Fruit fly (Drosophila melanogaster): ENCODE data around the gene Dpm1.

The Dpm1 gene

DNA sequence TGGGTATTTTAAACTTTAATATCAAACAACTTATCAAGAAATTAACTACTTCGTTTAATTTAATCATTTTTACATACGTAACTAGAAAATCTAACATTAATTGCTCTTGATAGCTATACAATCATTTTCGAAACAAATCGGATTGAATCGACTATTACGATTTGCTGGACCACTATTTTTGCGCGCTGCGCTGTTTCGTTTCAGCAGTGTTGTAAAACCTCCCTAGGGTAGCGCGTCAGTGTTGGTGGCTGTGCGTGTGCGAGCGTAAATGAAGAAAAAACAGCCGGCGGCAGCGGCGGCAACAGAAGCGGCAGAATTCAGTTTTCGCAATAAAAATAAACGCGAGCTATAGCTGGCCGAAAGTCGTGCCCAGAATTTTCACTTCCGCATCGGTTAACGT, 7.1 kb upstream of the Dpm1 start, which contains the start of gene CG33116:
Gene CG33116, plus strand, starts transcription at position 233 of the 400 bp plus-strand sequence.
- TF ChIP-seq GATAd (GFP tag; optimal IDR thresholded peaks at IDR 0.05) (peak; percentile 28), woc (GFP tag; optimal IDR thresholded peaks at IDR 0.05) (peak; percentile 89), foxo (GFP tag; optimal IDR thresholded peaks at IDR 0.05) (peak; percentile 17 to 92), br (GFP tag; optimal IDR thresholded peaks at IDR 0.05) (peak; percentile 89), Mio (GFP tag; optimal IDR thresholded peaks at IDR 0.05) (peak; percentile 63), HLH106 (tag; optimal IDR thresholded peaks at IDR 0.05) (peak; percentile 85), dsf (GFP tag; optimal IDR thresholded peaks at IDR 0.05; ENCODE audit: borderline replicate concordance) (peak; percentile 50), Hnf4 (GFP tag; optimal IDR thresholded peaks at IDR 0.05) (peak; percentile 91), dl (GFP tag; optimal IDR thresholded peaks at IDR 0.05; ENCODE audit: insufficient read depth in 1 of 2, partially characterized antibody in 2 of 2) (no peak), OdsH (GFP tag; optimal IDR thresholded peaks at IDR 0.05) (peak; percentile 86), Hr78 (GFP tag; optimal IDR thresholded peaks at IDR 0.05) (no peak), tai (GFP tag; optimal IDR thresholded peaks at IDR 0.05) (no peak), jim (GFP tag; optimal IDR thresholded peaks at IDR 0.05) (peak; percentile 2), Rel (GFP tag; optimal IDR thresholded peaks at IDR 0.05) (no peak), Rel (tag; optimal IDR thresholded peaks at IDR 0.05) (peak; percentile 58), rgr (GFP tag; optimal IDR thresholded peaks at IDR 0.05) (peak; percentile 93), brk (GFP tag; optimal IDR thresholded peaks at IDR 0.05) (peak; percentile 82), Jra (GFP tag; optimal IDR thresholded peaks at IDR 0.05) (peak; percentile 61), CG32264 (GFP tag; optimal IDR thresholded peaks at IDR 0.05) (peak; percentile 74), sage (GFP tag; optimal IDR thresholded peaks at IDR 0.05) (peak; percentile 63), Abd-B (GFP tag; optimal IDR thresholded peaks at IDR 0.05) (no peak), psq (GFP tag; optimal IDR thresholded peaks at IDR 0.05) (peak; percentile 68), Myc (optimal IDR thresholded peaks at IDR 0.05) (peak; percentile 41), CrebA (GFP tag; optimal IDR thresholded peaks at IDR 0.05; ENCODE audit: borderline replicate concordance) (no peak), pan (optimal IDR thresholded peaks at IDR 0.05) (no peak), Hr83 (GFP tag; optimal IDR thresholded peaks at IDR 0.05; ENCODE audit: poor library complexity, severe bottlenecking) (peak; percentile 92), ey (GFP tag; optimal IDR thresholded peaks at IDR 0.05) (peak; percentile 89), CG9705 (GFP tag; optimal IDR thresholded peaks at IDR 0.05) (peak; percentile 61), dmrt93B (GFP tag; optimal IDR thresholded peaks at IDR 0.05) (peak; percentile 71), Dfd (GFP tag; optimal IDR thresholded peaks at IDR 0.05) (no peak), Sp1 (GFP tag; optimal IDR thresholded peaks at IDR 0.05) (peak; percentile 80), fru (GFP tag; optimal IDR thresholded peaks at IDR 0.05) (peak; percentile 90), sv (GFP tag; optimal IDR thresholded peaks at IDR 0.05) (peak; percentile 84), Dif (GFP tag; optimal IDR thresholded peaks at IDR 0.05; ENCODE audit: partially characterized antibody) (no peak), Vsx2 (GFP tag; optimal IDR thresholded peaks at IDR 0.05; ENCODE audit: partially characterized antibody) (no peak), lola (GFP tag; optimal IDR thresholded peaks at IDR 0.05) (no peak), N (GFP tag; optimal IDR thresholded peaks at IDR 0.05) (no peak), usp (GFP tag; optimal IDR thresholded peaks at IDR 0.05) (no peak), h (GFP tag; optimal IDR thresholded peaks at IDR 0.05) (peak; percentile 90)

DNA sequence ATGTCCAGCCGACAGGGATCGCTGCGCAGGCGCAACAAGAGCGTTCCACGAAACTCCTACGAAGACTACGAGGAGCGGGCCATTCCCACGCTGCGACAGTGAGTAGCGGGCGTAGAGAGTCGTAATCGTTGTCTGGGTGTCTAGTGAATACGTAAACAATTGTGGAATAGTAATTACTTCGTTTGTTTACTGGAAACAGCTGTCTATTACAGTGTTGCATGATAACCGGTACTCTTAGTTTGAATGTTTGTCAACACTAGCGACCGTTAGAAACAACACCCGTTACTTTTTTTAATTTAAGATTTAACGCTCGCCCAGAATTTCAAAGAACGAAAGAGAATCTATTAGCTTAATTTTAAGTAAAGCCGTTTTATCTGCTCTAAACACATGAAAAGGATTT, 3.9 kb upstream of the Dpm1 start, which contains the start of gene CG10165:
Gene CG10165, minus strand, starts transcription at position 214 of the 400 bp plus-strand sequence.
- TF ChIP-seq tai (GFP tag; optimal IDR thresholded peaks at IDR 0.05): no peak
- peak; percentile 91 for TF ChIP-seq fru (GFP tag; optimal IDR thresholded peaks at IDR 0.05)
- no peak for TF ChIP-seq Mio (GFP tag; optimal IDR thresholded peaks at IDR 0.05)
- peak; percentile 37 for TF ChIP-seq h (GFP tag; optimal IDR thresholded peaks at IDR 0.05)
- no peak for TF ChIP-seq Vsx2 (GFP tag; optimal IDR thresholded peaks at IDR 0.05; ENCODE audit: partially characterized antibody)
- TF ChIP-seq Hr83 (GFP tag; optimal IDR thresholded peaks at IDR 0.05; ENCODE audit: poor library complexity, severe bottlenecking): peak; percentile 26
- TF ChIP-seq Dif (GFP tag; optimal IDR thresholded peaks at IDR 0.05; ENCODE audit: partially characterized antibody): no peak
- TF ChIP-seq dsf (GFP tag; optimal IDR thresholded peaks at IDR 0.05; ENCODE audit: borderline replicate concordance): no peak

Measured in whole organism, wandering third instar larva.